Worm (Caenorhabditis elegans) whole organism, L4 larva: Measurements from ENCODE around the gene T07G12.3.

ENCODE experiments used
- R02D3.7 ChIP-seq: fragments of 150-350 bp; sonication (generic microtip); optimal IDR thresholded peaks from 3 replicates; lab custom pipeline; 2014; ENCODE audit warnings: missing biosample characterization, missing genetic modification characterization
- aha-1 ChIP-seq: fragments of 150-350 bp; peaks from one replicate; lab custom pipeline; 2014; ENCODE audit warnings: missing biosample characterization, missing genetic modification characterization
- attf-4 ChIP-seq: sonication (generic microtip); optimal IDR thresholded peaks from 3 replicates; lab custom pipeline; 2017; ENCODE audit warnings: missing biosample characterization, missing genetic modification characterization
- daf-8 ChIP-seq: fragments of 200-800 bp; sonication (Bioruptor generic); IDR thresholded peaks from 2 replicates; pipeline ENCODE4 v1.3.6; 2022; ENCODE audit warnings: missing genetic modification characterization, missing compliant biosample characterization
- hlh-30 ChIP-seq: sonication (generic microtip); optimal IDR thresholded peaks from 2 replicates; lab custom pipeline; 2017; ENCODE audit warnings: antibody characterized with exemption, mild to moderate bottlenecking, missing genetic modification characterization, missing compliant biosample characterization; ENCODE audit not compliant: insufficient read depth
- madf-5 ChIP-seq, 2 experiments: fragments of 200-800 bp; sonication (Bioruptor generic); IDR thresholded peaks; 2 replicates each; pipeline ENCODE4 v1.3.6; 2022; ENCODE audit warnings: missing compliant biosample characterization in 2 of 2, missing genetic modification characterization in 2 of 2
- madf-9 ChIP-seq: fragments of 200-800 bp; sonication (Bioruptor generic); conservative IDR thresholded peaks from 2 replicates; pipeline ENCODE4 v1.3.6; 2022; ENCODE audit warnings: missing genetic modification reagents, missing genetic modification characterization, missing compliant biosample characterization
- mep-1 ChIP-seq: fragments of 150-350 bp; sonication (generic microtip); optimal IDR thresholded peaks from 3 replicates; lab custom pipeline; 2014; ENCODE audit warnings: missing biosample characterization, missing genetic modification characterization
- nhr-41 ChIP-seq: fragments of 200-800 bp; sonication (Bioruptor generic); IDR thresholded peaks from 2 replicates; pipeline ENCODE4 v1.3.6; 2022; ENCODE audit warnings: missing genetic modification reagents, missing genetic modification characterization, missing compliant biosample characterization
- nhr-76 ChIP-seq: fragments of 150-350 bp; optimal IDR thresholded peaks from 2 replicates; lab custom pipeline; 2014; ENCODE audit warnings: missing biosample characterization, missing genetic modification characterization
- skn-1 ChIP-seq: fragments of 150-350 bp; optimal IDR thresholded peaks from 2 replicates; lab custom pipeline; 2014; ENCODE audit warnings: missing biosample characterization, missing genetic modification characterization
- unc-39 ChIP-seq: sonication (generic microtip); optimal IDR thresholded peaks from 2 replicates; lab custom pipeline; 2017; ENCODE audit warnings: missing biosample characterization, missing genetic modification characterization

DNA sequence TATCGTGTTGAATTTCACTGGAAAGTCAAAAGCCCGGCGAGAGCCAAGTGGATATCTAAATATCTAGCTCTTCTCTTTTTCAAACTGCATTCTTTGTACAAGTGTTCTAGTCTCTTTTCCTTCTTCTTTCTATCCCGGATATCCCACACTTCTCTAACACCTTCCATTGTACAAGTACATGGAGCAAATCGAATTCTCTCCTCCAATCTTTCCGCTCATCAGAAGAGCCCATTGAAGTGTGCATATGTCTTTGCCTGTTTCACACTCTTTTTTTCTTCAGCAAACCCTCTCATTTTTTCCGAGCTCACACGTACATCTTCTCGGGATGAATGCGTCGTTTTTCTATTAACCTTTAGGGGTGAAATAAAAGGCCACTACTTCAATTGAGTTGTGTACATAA, 39.7 kb downstream of the T07G12.3 start:
- TF ChIP-seq aha-1 (no peak), nhr-76 (no peak), skn-1 (tag; lab: Kevin White, UChicago) (no peak), madf-9 (GFP tag; lab: Robert Waterston, UW) (no peak), attf-4 (tag; lab: Kevin White, UChicago) (no peak), R02D3.7 (tag; lab: Kevin White, UChicago) (no peak), unc-39 (no peak), hlh-30 (tag; lab: Kevin White, UChicago) (no peak), mep-1 (tag; lab: Kevin White, UChicago) (no peak), madf-5 (GFP tag; IDR thresholded peaks at IDR 0.05; lab: Robert Waterston, UW) (no peak), nhr-41 (no peak), daf-8 (GFP tag; lab: Robert Waterston, UW) (no peak)
